Fruit fly (Drosophila melanogaster): ENCODE data around the gene Rpt3R.
A peak's percentile ranks its signal among the peaks of the same experiment; 100 is the strongest.

Gene Rpt3R

DNA sequence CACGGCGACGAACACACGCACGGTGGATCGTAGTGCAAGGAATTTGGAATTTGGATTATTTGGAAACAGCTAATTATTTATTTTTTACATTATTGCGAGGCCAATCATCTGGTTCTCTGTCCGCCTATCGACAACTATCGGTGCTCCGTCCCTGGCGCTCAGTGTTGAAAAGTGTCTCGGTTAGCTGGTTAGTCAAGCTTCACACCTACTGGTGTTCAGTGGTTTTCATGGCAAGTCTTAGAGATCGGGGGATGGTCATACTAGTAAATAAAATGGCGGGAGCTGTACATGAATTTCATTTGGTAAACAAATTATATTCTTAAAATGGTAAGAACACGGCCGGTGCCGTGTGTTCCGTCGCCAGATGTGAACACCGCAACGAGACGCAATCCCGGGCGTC is 45.4 kb downstream of the Rpt3R start, which contains the start of the genes trbd and dmt (continued):
- no peak for TF ChIP-seq gsb (GFP tag; IDR thresholded peaks at IDR 0.05)
- TF ChIP-seq CG17328 (GFP tag; IDR thresholded peaks at IDR 0.05): no peak
- TF ChIP-seq emc (GFP tag; optimal IDR thresholded peaks at IDR 0.05): no peak
- TF ChIP-seq fd64A (GFP tag; optimal IDR thresholded peaks at IDR 0.05): no peak
- no peak for TF ChIP-seq bsh (GFP tag; optimal IDR thresholded peaks at IDR 0.05)
- TF ChIP-seq CG30403 (GFP tag; optimal IDR thresholded peaks at IDR 0.05): peak; percentile 58
- peak; percentile 66 for TF ChIP-seq Dad (GFP tag; optimal IDR thresholded peaks at IDR 0.05)
- TF ChIP-seq aop (GFP tag; IDR thresholded peaks at IDR 0.05): no peak
- peak; percentile 40 for TF ChIP-seq CG1602 (GFP tag; optimal IDR thresholded peaks at IDR 0.05)
- TF ChIP-seq CG7963 (GFP tag; IDR thresholded peaks at IDR 0.05; ENCODE audit: partially characterized antibody): no peak
- TF ChIP-seq CG10431 (GFP tag; optimal IDR thresholded peaks at IDR 0.05): no peak
- no peak for TF ChIP-seq Doc2 (GFP tag; IDR thresholded peaks at IDR 0.05)
- TF ChIP-seq Ptx1 (GFP tag; IDR thresholded peaks at IDR 0.05): no peak
- peak; percentile 79 for TF ChIP-seq CG7987 (GFP tag; optimal IDR thresholded peaks at IDR 0.05)
- no peak for TF ChIP-seq CG7357 (GFP tag; IDR thresholded peaks at IDR 0.05)
- no peak for TF ChIP-seq trh (GFP tag; optimal IDR thresholded peaks at IDR 0.05)
- peak; percentile 4 for TF ChIP-seq tup (GFP tag; optimal IDR thresholded peaks at IDR 0.05)
- TF ChIP-seq CG10979 (tag; optimal IDR thresholded peaks at IDR 0.05): peak; percentile 34
- no peak for TF ChIP-seq bcd (GFP tag; optimal IDR thresholded peaks at IDR 0.05)
- TF ChIP-seq CG4707 (GFP tag; optimal IDR thresholded peaks at IDR 0.05): no peak
- TF ChIP-seq CG16863 (GFP tag; optimal IDR thresholded peaks at IDR 0.05): peak; percentile 52
- TF ChIP-seq CG17802 (tag; optimal IDR thresholded peaks at IDR 0.05): no peak
- TF ChIP-seq kni (GFP tag; optimal IDR thresholded peaks at IDR 0.05): no peak
- no peak for TF ChIP-seq CG30020 (tag; optimal IDR thresholded peaks at IDR 0.05)
- no peak for TF ChIP-seq wor (GFP tag; IDR thresholded peaks at IDR 0.05)
- no peak for TF ChIP-seq CG32772 (GFP tag; IDR thresholded peaks at IDR 0.05)
- TF ChIP-seq inv (GFP tag; IDR thresholded peaks at IDR 0.05; ENCODE audit: partially characterized antibody): no peak
- TF ChIP-seq CG2202 (tag; optimal IDR thresholded peaks at IDR 0.05): no peak
- no peak for TF ChIP-seq E2f1 (GFP tag; IDR thresholded peaks at IDR 0.05)
- TF ChIP-seq CG9727 (GFP tag; optimal IDR thresholded peaks at IDR 0.05): peak; percentile 30
- TF ChIP-seq z (GFP tag; IDR thresholded peaks at IDR 0.05): no peak
- TF ChIP-seq CG16779 (GFP tag; IDR thresholded peaks at IDR 0.05): no peak
- TF ChIP-seq CG34422 (GFP tag; IDR thresholded peaks at IDR 0.05): no peak
- TF ChIP-seq B-H2 (GFP tag; optimal IDR thresholded peaks at IDR 0.05): no peak
- no peak for TF ChIP-seq Gug (GFP tag; IDR thresholded peaks at IDR 0.05)
- no peak for TF ChIP-seq sr (GFP tag; IDR thresholded peaks at IDR 0.05)
- TF ChIP-seq Lhr (GFP tag; optimal IDR thresholded peaks at IDR 0.05): peak; percentile 89
- peak; percentile 1 for TF ChIP-seq disco-r (GFP tag; optimal IDR thresholded peaks at IDR 0.05)
- peak; percentile 53 for TF ChIP-seq CG9609 (GFP tag; optimal IDR thresholded peaks at IDR 0.05)
- TF ChIP-seq dysf (GFP tag; IDR thresholded peaks at IDR 0.05): no peak
- no peak for TF ChIP-seq CG10565 (GFP tag; optimal IDR thresholded peaks at IDR 0.05)
- TF ChIP-seq Dref (GFP tag; IDR thresholded peaks at IDR 0.05): no peak
- TF ChIP-seq zen2 (GFP tag; IDR thresholded peaks at IDR 0.05; ENCODE audit: partially characterized antibody): no peak
- TF ChIP-seq CG4730 (GFP tag; IDR thresholded peaks at IDR 0.05): no peak
- TF ChIP-seq Stat92E (GFP tag; optimal IDR thresholded peaks at IDR 0.05): peak in 1 of 3 experiments; percentile 64
- no peak for TF ChIP-seq Scr (GFP tag; IDR thresholded peaks at IDR 0.05; ENCODE audit: partially characterized antibody)
- peak; percentile 99 for TF ChIP-seq CG4617 (GFP tag; optimal IDR thresholded peaks at IDR 0.05; ENCODE audit: borderline replicate concordance)
- TF ChIP-seq CG14441 (GFP tag; IDR thresholded peaks at IDR 0.05): no peak
- no peak for TF ChIP-seq fd96Cb (tag; optimal IDR thresholded peaks at IDR 0.05)
- no peak for TF ChIP-seq Sox100B (GFP tag; optimal IDR thresholded peaks at IDR 0.05)
- TF ChIP-seq CG17912 (GFP tag; optimal IDR thresholded peaks at IDR 0.05): peak; percentile 56
